Fruit fly (Drosophila melanogaster): ENCODE data around the gene fipi.

- TF ChIP-seq CG4617 (GFP tag; optimal IDR thresholded peaks at IDR 0.05; ENCODE audit: borderline replicate concordance) (no peak), CG4730 (GFP tag; IDR thresholded peaks at IDR 0.05) (no peak), gem (tag; optimal IDR thresholded peaks at IDR 0.05) (no peak), CG31365 (tag; optimal IDR thresholded peaks at IDR 0.05) (no peak), Asciz (GFP tag; optimal IDR thresholded peaks at IDR 0.05) (no peak), Sin3A (optimal IDR thresholded peaks at IDR 0.05) (no peak), insv (GFP tag; optimal IDR thresholded peaks at IDR 0.05) (no peak), hbn (GFP tag; IDR thresholded peaks at IDR 0.05; ENCODE audit: partially characterized antibody) (no peak), CG11696 (GFP tag; IDR thresholded peaks at IDR 0.05) (no peak), Vsx1 (GFP tag; optimal IDR thresholded peaks at IDR 0.05) (no peak), prd (optimal IDR thresholded peaks at IDR 0.05) (no peak), prd (GFP tag; IDR thresholded peaks at IDR 0.05) (no peak), phol (tag; optimal IDR thresholded peaks at IDR 0.05) (no peak), CG34376 (GFP tag; optimal IDR thresholded peaks at IDR 0.05) (no peak), CG11456 (GFP tag; IDR thresholded peaks at IDR 0.05) (no peak)
These were observed 31.2 kb downstream of the fipi start, which contains the start of gene CG42523 for dm6 chr2L:4762595-4762994.
